Worm (Caenorhabditis elegans): ENCODE measurements around the gene ZC250.5.
"Not testable (repeated sequence)": the region's sequence is repeated elsewhere in the genome, so short reads cannot be mapped to it uniquely, and the experiment has no call there.

ZC250.5 gene

DNA sequence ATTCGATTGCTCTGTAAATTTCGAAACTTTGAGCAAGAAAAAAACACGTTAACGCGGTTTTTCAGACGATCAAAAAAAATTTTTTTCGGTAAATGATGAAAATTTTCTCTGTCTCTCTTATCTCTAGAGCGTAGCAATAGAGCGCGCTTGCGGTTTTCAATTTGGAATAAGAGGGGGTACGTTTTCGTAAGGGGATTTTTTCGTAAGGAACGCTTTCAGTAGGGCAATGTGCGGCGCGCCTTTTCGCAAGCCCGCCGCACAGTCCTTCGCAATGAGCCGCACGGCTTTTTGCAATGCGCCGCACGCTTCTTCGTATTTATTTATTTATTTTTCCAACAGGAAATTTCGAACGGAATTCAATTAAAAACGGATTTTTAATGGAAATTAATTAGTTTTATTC lies 28.6 kb upstream of the ZC250.5 start, which contains the start of gene F44E7.4:
Gene F44E7.4, minus strand, starts transcription at position 13 of the 400 bp plus-strand sequence.
- TF ChIP-seq lin-13 (GFP tag; optimal IDR thresholded peaks at IDR 0.05) (peak; percentile 50), sma-9 (GFP tag; optimal IDR thresholded peaks at IDR 0.05) (peak; percentile 11), F13H6.1 (tag; optimal IDR thresholded peaks at IDR 0.05) (peak; percentile 53), lsy-2 (tag; optimal IDR thresholded peaks at IDR 0.05) (peak in 1 of 2 experiments; percentile 59), unc-55 (GFP tag; optimal IDR thresholded peaks at IDR 0.05) (peak; percentile 64), sma-3 (GFP tag; optimal IDR thresholded peaks at IDR 0.05) (peak; percentile 19), gmeb-1 (tag; optimal IDR thresholded peaks at IDR 0.05) (peak; percentile 3), crh-2 (tag; optimal IDR thresholded peaks at IDR 0.05) (peak; percentile 32), C34F6.9 (tag; optimal IDR thresholded peaks at IDR 0.05) (peak; percentile 59), nhr-25 (tag; optimal IDR thresholded peaks at IDR 0.05) (peak; percentile 2), nhr-129 (tag; optimal IDR thresholded peaks at IDR 0.05) (peak; percentile 52)
- not testable (repeated sequence) for TF ChIP-seq sma-9 (tag; optimal IDR thresholded peaks at IDR 0.05)

DNA sequence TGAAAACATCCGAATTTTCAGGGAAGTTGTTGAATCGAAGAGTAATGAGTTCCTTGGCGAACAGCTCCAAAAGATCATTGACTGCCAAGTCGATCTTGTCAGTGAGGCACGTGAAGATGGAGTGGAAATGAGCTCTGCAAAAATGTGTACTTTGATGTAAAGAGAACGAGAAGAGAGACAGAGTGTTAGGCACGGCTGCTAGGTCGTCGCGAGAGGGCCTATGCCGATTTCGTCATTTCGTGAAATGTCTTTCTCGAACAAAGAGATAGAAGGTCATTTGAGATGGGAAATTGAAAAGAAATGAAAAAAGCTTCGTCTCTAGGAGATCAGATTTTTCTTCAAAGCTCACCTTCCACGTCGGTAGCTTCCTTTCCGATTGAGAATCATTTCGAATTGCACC lies 25.6 kb upstream of the ZC250.5 start:
- TF ChIP-seq C34F6.9 (tag; optimal IDR thresholded peaks at IDR 0.05) = peak; percentile 44
- TF ChIP-seq zag-1 (tag; optimal IDR thresholded peaks at IDR 0.05) = no peak
- peak; percentile 29 for TF ChIP-seq unc-55 (GFP tag; optimal IDR thresholded peaks at IDR 0.05)
- TF ChIP-seq lsy-2 (tag; optimal IDR thresholded peaks at IDR 0.05) = peak in 1 of 2 experiments; percentile 43
- no peak for TF ChIP-seq lin-11 (tag; optimal IDR thresholded peaks at IDR 0.05)
- TF ChIP-seq fos-1 (tag; optimal IDR thresholded peaks at IDR 0.05) = peak; percentile 44
- TF ChIP-seq peb-1 (tag; optimal IDR thresholded peaks at IDR 0.05) = no peak
- TF ChIP-seq nhr-129 (tag; optimal IDR thresholded peaks at IDR 0.05) = peak; percentile 98
- TF ChIP-seq sma-9 (GFP tag; optimal IDR thresholded peaks at IDR 0.05) = peak; percentile 43
- TF ChIP-seq sma-9 (tag; optimal IDR thresholded peaks at IDR 0.05) = no peak
- peak; percentile 34 for TF ChIP-seq F13H6.1 (tag; optimal IDR thresholded peaks at IDR 0.05)

DNA sequence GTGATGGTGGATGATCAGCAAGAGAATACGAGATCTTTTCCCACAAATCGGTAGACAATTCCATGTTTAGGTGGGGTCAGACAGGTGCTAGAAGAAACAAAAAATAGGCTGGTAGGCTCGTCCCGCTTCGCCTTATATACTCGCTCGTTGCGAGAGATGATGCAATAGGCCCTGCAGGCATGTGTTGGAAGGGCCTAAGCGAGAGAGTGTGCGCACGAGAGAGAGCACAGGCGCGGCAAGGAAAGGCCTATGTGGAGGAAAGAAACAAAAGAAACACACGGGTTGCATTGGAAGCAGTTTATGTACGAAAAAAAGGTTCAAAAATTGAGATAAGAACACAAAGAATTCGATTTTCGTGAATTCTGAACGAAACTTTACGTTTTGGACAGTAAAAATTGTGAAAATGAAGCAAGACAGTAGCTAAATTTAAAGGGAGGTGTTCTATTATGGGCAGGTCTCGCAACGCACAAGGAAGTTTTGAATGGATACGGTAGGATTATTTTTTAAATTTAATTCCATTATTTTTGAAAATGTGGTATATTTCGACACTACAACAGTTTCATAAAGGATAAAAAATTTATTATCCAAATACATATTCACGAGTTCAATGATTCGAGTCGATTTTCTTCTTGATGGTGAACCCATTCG lies 24.7 kb upstream of the ZC250.5 start, which contains the start of gene F44E7.5:
Gene F44E7.5, minus strand, starts transcription at position 210 of the 648 bp plus-strand sequence.
- peak; percentile 37 for TF ChIP-seq blmp-1 (tag; optimal IDR thresholded peaks at IDR 0.05; ENCODE audit: insufficient read depth)
- no peak for TF ChIP-seq nhr-6 (tag; optimal IDR thresholded peaks at IDR 0.05)
- TF ChIP-seq C34F6.9 (tag; optimal IDR thresholded peaks at IDR 0.05) = peak; percentile 74
- peak; percentile 43 for TF ChIP-seq Y55F3AM.14 (GFP tag; optimal IDR thresholded peaks at IDR 0.05)
- TF ChIP-seq gmeb-1 (tag; optimal IDR thresholded peaks at IDR 0.05) = peak; percentile 65
- peak; percentile 72 for TF ChIP-seq sma-9 (GFP tag; optimal IDR thresholded peaks at IDR 0.05)
- no peak for TF ChIP-seq sma-9 (tag; optimal IDR thresholded peaks at IDR 0.05)
- peak; percentile 57 for TF ChIP-seq nhr-21 (tag; optimal IDR thresholded peaks at IDR 0.05)
- peak; percentile 62 for TF ChIP-seq unc-55 (GFP tag; optimal IDR thresholded peaks at IDR 0.05)
- no peak for TF ChIP-seq ztf-11 (tag; optimal IDR thresholded peaks at IDR 0.05)
- peak; percentile 78 for TF ChIP-seq nhr-25 (tag; optimal IDR thresholded peaks at IDR 0.05)
- TF ChIP-seq snpc-4 (tag; optimal IDR thresholded peaks at IDR 0.05) = peak; percentile 40
- no peak for TF ChIP-seq ceh-16 (tag; optimal IDR thresholded peaks at IDR 0.05)
- TF ChIP-seq lin-13 (GFP tag; optimal IDR thresholded peaks at IDR 0.05) = peak; percentile 70
- peak; percentile 61 to 76 for TF ChIP-seq mdl-1 (tag; optimal IDR thresholded peaks at IDR 0.05)
- TF ChIP-seq sma-3 (GFP tag; optimal IDR thresholded peaks at IDR 0.05) = peak; percentile 60
- peak; percentile 91 for TF ChIP-seq fos-1 (tag; optimal IDR thresholded peaks at IDR 0.05)
- TF ChIP-seq aly-2 (tag; optimal IDR thresholded peaks at IDR 0.05) = no peak
- TF ChIP-seq F13H6.1 (tag; optimal IDR thresholded peaks at IDR 0.05) = peak; percentile 39
- TF ChIP-seq peb-1 (tag; optimal IDR thresholded peaks at IDR 0.05) = no peak
- TF ChIP-seq lsy-2 (tag; optimal IDR thresholded peaks at IDR 0.05) = peak; percentile 5 to 69
- no peak for TF ChIP-seq egl-27 (tag; optimal IDR thresholded peaks at IDR 0.05)
- peak; percentile 100 for TF ChIP-seq nhr-129 (tag; optimal IDR thresholded peaks at IDR 0.05)
- no peak for TF ChIP-seq nhr-10 (tag; optimal IDR thresholded peaks at IDR 0.05)
- no peak for TF ChIP-seq elt-3 (tag; optimal IDR thresholded peaks at IDR 0.05)
- no peak for TF ChIP-seq ama-1 (optimal IDR thresholded peaks at IDR 0.05)
- TF ChIP-seq mbf-1 (tag; optimal IDR thresholded peaks at IDR 0.05) = no peak
- TF ChIP-seq crh-2 (tag; optimal IDR thresholded peaks at IDR 0.05) = peak; percentile 81
- TF ChIP-seq nhr-237 (tag; optimal IDR thresholded peaks at IDR 0.05) = no peak

DNA sequence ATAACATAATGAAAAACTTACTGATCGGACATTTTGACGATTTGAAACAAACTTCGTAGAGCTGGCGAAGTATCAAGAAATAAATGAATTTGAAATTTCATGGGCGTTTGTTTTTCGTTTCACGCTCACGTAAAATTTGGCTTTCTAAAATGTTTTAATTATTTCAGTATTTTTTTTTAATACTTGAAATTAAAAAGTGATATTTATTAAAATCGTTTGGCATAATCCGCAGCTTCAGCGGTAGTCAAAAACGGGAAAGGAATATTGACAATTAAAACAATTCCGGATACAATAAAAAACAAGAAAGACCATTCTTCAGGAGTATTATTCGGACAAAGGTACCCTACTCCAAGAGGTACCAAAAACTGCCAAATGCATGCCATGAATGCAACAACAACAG lies 22.9 kb upstream of the ZC250.5 start, which contains the start of gene fbxa-183:
Gene fbxa-183, minus strand, starts transcription at position 101 of the 400 bp plus-strand sequence.
- TF ChIP-seq egl-27 (tag; optimal IDR thresholded peaks at IDR 0.05) (no peak), gmeb-1 (tag; optimal IDR thresholded peaks at IDR 0.05) (no peak), crh-2 (tag; optimal IDR thresholded peaks at IDR 0.05) (no peak), nhr-11 (tag; optimal IDR thresholded peaks at IDR 0.05) (no peak)

All from whole organism, L2 larva.